Fruit fly (Drosophila melanogaster): ENCODE results near the gene fzy.
A peak's percentile ranks its signal among the peaks of the same experiment; 100 is the strongest.

fzy gene

dm6 chr2L:16350160-16350633, 39.4 kb downstream of the fzy start (continued):
- TF ChIP-seq esn (GFP tag; optimal IDR thresholded peaks at IDR 0.05): peak; percentile 86

dm6 chr2L:16350742-16351568, 40.2 kb downstream of the fzy start:
- TF ChIP-seq Gug (GFP tag; IDR thresholded peaks at IDR 0.05): peak; percentile 98
- TF ChIP-seq spab (GFP tag; optimal IDR thresholded peaks at IDR 0.05): peak; percentile 99
- TF ChIP-seq CG34406 (GFP tag; optimal IDR thresholded peaks at IDR 0.05): peak; percentile 99
- TF ChIP-seq Eip78C (GFP tag): peak; percentile 100
- TF ChIP-seq svp (GFP tag): peak; percentile 100
- TF ChIP-seq Eip75B (GFP tag; optimal IDR thresholded peaks at IDR 0.05): peak; percentile 99
- peak; percentile 99 for TF ChIP-seq fd59A (GFP tag; optimal IDR thresholded peaks at IDR 0.05)
- TF ChIP-seq lz (GFP tag; optimal IDR thresholded peaks at IDR 0.05): peak; percentile 99
- TF ChIP-seq CG7368 (GFP tag; optimal IDR thresholded peaks at IDR 0.05): peak; percentile 99
- peak; percentile 93 for TF ChIP-seq fkh (GFP tag; optimal IDR thresholded peaks at IDR 0.05)
- TF ChIP-seq Sox15 (GFP tag; optimal IDR thresholded peaks at IDR 0.05): peak; percentile 97
- peak; percentile 98 for TF ChIP-seq Ets21C (GFP tag; optimal IDR thresholded peaks at IDR 0.05)
- peak; percentile 98 for TF ChIP-seq CG6854 (GFP tag; optimal IDR thresholded peaks at IDR 0.05)
- TF ChIP-seq Sox14 (GFP tag; optimal IDR thresholded peaks at IDR 0.05): peak; percentile 99
- peak; percentile 99 for TF ChIP-seq Met (GFP tag; optimal IDR thresholded peaks at IDR 0.05)
- peak; percentile 99 for TF ChIP-seq Hr4 (GFP tag; optimal IDR thresholded peaks at IDR 0.05)
- TF ChIP-seq CG32006 (GFP tag; optimal IDR thresholded peaks at IDR 0.05): peak; percentile 99
- peak; percentile 99 for TF ChIP-seq Eip93F (GFP tag; optimal IDR thresholded peaks at IDR 0.05)
- peak; percentile 100 for TF ChIP-seq esn (GFP tag; optimal IDR thresholded peaks at IDR 0.05)
- TF ChIP-seq Smox (GFP tag; optimal IDR thresholded peaks at IDR 0.05): peak; percentile 99
- TF ChIP-seq Hr39 (GFP tag; optimal IDR thresholded peaks at IDR 0.05): peak; percentile 99
- TF ChIP-seq Lpt (GFP tag; optimal IDR thresholded peaks at IDR 0.05): peak; percentile 99
- peak; percentile 99 for TF ChIP-seq pdm3 (GFP tag; optimal IDR thresholded peaks at IDR 0.05)
- peak; percentile 99 for TF ChIP-seq CG6808 (GFP tag; optimal IDR thresholded peaks at IDR 0.05)
- peak; percentile 99 for TF ChIP-seq CG6163 (GFP tag; IDR thresholded peaks at IDR 0.05)
- peak; percentile 98 to 99 for TF ChIP-seq salr (GFP tag; optimal IDR thresholded peaks at IDR 0.05)
- peak; percentile 99 for TF ChIP-seq CG8632 (GFP tag; optimal IDR thresholded peaks at IDR 0.05)
- TF ChIP-seq Sox102F (GFP tag; optimal IDR thresholded peaks at IDR 0.05): peak; percentile 99
- peak; percentile 99 for TF ChIP-seq CG6276 (GFP tag; optimal IDR thresholded peaks at IDR 0.05)
- peak; percentile 99 for TF ChIP-seq CG1621 (tag; optimal IDR thresholded peaks at IDR 0.05)
- peak; percentile 99 for TF ChIP-seq ss (GFP tag; optimal IDR thresholded peaks at IDR 0.05)
- peak; percentile 99 for TF ChIP-seq dsx (GFP tag; optimal IDR thresholded peaks at IDR 0.05; ENCODE audit: poor library complexity, severe bottlenecking)
- TF ChIP-seq CG6792 (GFP tag; optimal IDR thresholded peaks at IDR 0.05): peak; percentile 99
- TF ChIP-seq CG3919 (GFP tag; optimal IDR thresholded peaks at IDR 0.05): peak; percentile 99
- peak; percentile 97 for TF ChIP-seq CG11902 (GFP tag; optimal IDR thresholded peaks at IDR 0.05)
- TF ChIP-seq Ets96B (tag; optimal IDR thresholded peaks at IDR 0.05): peak; percentile 99
- TF ChIP-seq OdsH (GFP tag; optimal IDR thresholded peaks at IDR 0.05): peak; percentile 99
- peak; percentile 99 for TF ChIP-seq CG10631 (GFP tag; optimal IDR thresholded peaks at IDR 0.05)
- TF ChIP-seq CG9139 (GFP tag; optimal IDR thresholded peaks at IDR 0.05): peak; percentile 98
- peak; percentile 99 for TF ChIP-seq CG16779 (tag; optimal IDR thresholded peaks at IDR 0.05)
- TF ChIP-seq CG3032 (tag; optimal IDR thresholded peaks at IDR 0.05): peak; percentile 99
- TF ChIP-seq CG8119 (GFP tag; IDR thresholded peaks at IDR 0.05): peak; percentile 100
- peak; percentile 96 for TF ChIP-seq CG11294 (GFP tag; IDR thresholded peaks at IDR 0.05)
- peak; percentile 99 for TF ChIP-seq CG31627 (GFP tag; optimal IDR thresholded peaks at IDR 0.05)
- peak; percentile 99 for TF ChIP-seq topi (GFP tag; optimal IDR thresholded peaks at IDR 0.05)
- TF ChIP-seq CG10669 (GFP tag; optimal IDR thresholded peaks at IDR 0.05): peak; percentile 99
- peak; percentile 96 for TF ChIP-seq fd85E (GFP tag; optimal IDR thresholded peaks at IDR 0.05)
- TF ChIP-seq Hr38 (GFP tag; optimal IDR thresholded peaks at IDR 0.05): peak; percentile 86

All from whole organism, prepupa.